Fruit fly (Drosophila melanogaster) whole organism, embryonic: ENCODE measurements around the gene CG34357.
A peak's percentile ranks its signal among the peaks of the same experiment; 100 is the strongest.

Experiments
- Atf3 ChIP-seq: fragments of 200-800 bp; sonication (Bioruptor generic); optimal IDR thresholded peaks from 3 replicates; lab custom pipeline; 2016; ENCODE audit warnings: missing biosample characterization, missing genetic modification characterization
- B-H2 ChIP-seq: fragments of 200-800 bp; sonication (Bioruptor generic); optimal IDR thresholded peaks from 2 replicates; lab custom pipeline; 2018; ENCODE audit warnings: missing biosample characterization, mild to moderate bottlenecking, missing genetic modification characterization
- BEAF-32 ChIP-seq: fragments of 200-800 bp; sonication (Bioruptor generic); optimal IDR thresholded peaks from 3 replicates; lab custom pipeline; 2017; ENCODE audit warnings: missing biosample characterization, missing genetic modification characterization, mild to moderate bottlenecking, moderate library complexity, missing genetic modification reagents
- Bteb2 ChIP-seq: fragments of 200-800 bp; sonication (Bioruptor generic); optimal IDR thresholded peaks from 2 replicates; lab custom pipeline; 2016; ENCODE audit warnings: missing biosample characterization, missing genetic modification characterization
- CG10654 ChIP-seq: fragments of 200-800 bp; sonication (Bioruptor generic); optimal IDR thresholded peaks from 2 replicates; lab custom pipeline; 2016; ENCODE audit warnings: missing biosample characterization, missing genetic modification characterization
- CG10959 ChIP-seq: fragments of 200-800 bp; sonication (Bioruptor generic); IDR thresholded peaks from 2 replicates; pipeline ENCODE4 v1.3.6; 2022; ENCODE audit warnings: missing biosample characterization, missing genetic modification characterization
- CG11398 ChIP-seq: fragments of 200-800 bp; sonication (Bioruptor generic); optimal IDR thresholded peaks from 2 replicates; lab custom pipeline; 2016; ENCODE audit warnings: missing biosample characterization, missing genetic modification characterization
- CG11723 ChIP-seq: fragments of 200-800 bp; sonication (Bioruptor generic); optimal IDR thresholded peaks from 2 replicates; lab custom pipeline; 2017; ENCODE audit warnings: missing biosample characterization, mild to moderate bottlenecking, missing genetic modification characterization
- CG12744 ChIP-seq: fragments of 200-800 bp; sonication (Bioruptor generic); optimal IDR thresholded peaks from 2 replicates; lab custom pipeline; 2016; ENCODE audit warnings: missing biosample characterization, missing genetic modification characterization
- CG14667 ChIP-seq: fragments of 200-800 bp; sonication (Bioruptor generic); IDR thresholded peaks from 2 replicates; pipeline ENCODE4 v1.3.6; 2022; ENCODE audit warnings: missing biosample characterization, missing genetic modification characterization
- CG1647 ChIP-seq: fragments of 200-800 bp; sonication (Bioruptor generic); optimal IDR thresholded peaks from 3 replicates; lab custom pipeline; 2016; ENCODE audit warnings: missing biosample characterization, missing genetic modification characterization
- CG17568 ChIP-seq: fragments of 200-800 bp; sonication (Bioruptor generic); optimal IDR thresholded peaks from 2 replicates; lab custom pipeline; 2018; ENCODE audit warnings: missing biosample characterization, mild to moderate bottlenecking, missing genetic modification characterization, moderate library complexity
- CG2116 ChIP-seq: fragments of 200-800 bp; sonication (Bioruptor generic); optimal IDR thresholded peaks from 3 replicates; lab custom pipeline; 2018; ENCODE audit warnings: missing biosample characterization, mild to moderate bottlenecking, missing genetic modification characterization
- CG3065 ChIP-seq: fragments of 200-800 bp; sonication (Bioruptor generic); optimal IDR thresholded peaks from 2 replicates; lab custom pipeline; 2016; ENCODE audit warnings: missing biosample characterization, missing genetic modification characterization
- CG33557 ChIP-seq: fragments of 200-800 bp; sonication (Bioruptor generic); optimal IDR thresholded peaks from 2 replicates; lab custom pipeline; 2019; ENCODE audit warnings: missing biosample characterization, mild to moderate bottlenecking, missing genetic modification characterization, moderate library complexity
- CG34224 ChIP-seq: fragments of 200-800 bp; sonication (Bioruptor generic); IDR thresholded peaks from 3 replicates; pipeline ENCODE4 v1.3.6; 2022; ENCODE audit warnings: missing biosample characterization, missing genetic modification characterization; ENCODE audit not compliant: partially characterized antibody
- CG43689 ChIP-seq: fragments of 200-800 bp; sonication (Bioruptor generic); IDR thresholded peaks from 2 replicates; pipeline ENCODE4 v1.3.6; 2022; ENCODE audit warnings: missing biosample characterization, missing genetic modification characterization
- CG4617 ChIP-seq: fragments of 200-800 bp; sonication (Bioruptor generic); optimal IDR thresholded peaks from 3 replicates; lab custom pipeline; 2016; ENCODE audit warnings: missing biosample characterization, missing genetic modification characterization, borderline replicate concordance
- CG6272 ChIP-seq: fragments of 200-800 bp; sonication (Bioruptor generic); IDR thresholded peaks from 2 replicates; pipeline ENCODE4 v1.3.6; 2022; ENCODE audit warnings: missing biosample characterization, missing genetic modification characterization
- CG6654 ChIP-seq: fragments of 200-800 bp; sonication (Bioruptor generic); optimal IDR thresholded peaks from 2 replicates; lab custom pipeline; 2017; ENCODE audit warnings: missing biosample characterization, mild to moderate bottlenecking, missing genetic modification characterization
- CG7357 ChIP-seq: fragments of 200-800 bp; sonication (Bioruptor generic); IDR thresholded peaks from 3 replicates; pipeline ENCODE4 v1.3.6; 2022; ENCODE audit warnings: missing biosample characterization, missing genetic modification characterization
- CG8388 ChIP-seq: fragments of 200-800 bp; sonication (Bioruptor generic); optimal IDR thresholded peaks from 2 replicates; lab custom pipeline; 2019; ENCODE audit warnings: missing biosample characterization, mild to moderate bottlenecking, missing genetic modification characterization, moderate library complexity
- CG9727 ChIP-seq: fragments of 200-800 bp; sonication (Bioruptor generic); optimal IDR thresholded peaks from 3 replicates; lab custom pipeline; 2017; ENCODE audit warnings: missing biosample characterization, mild to moderate bottlenecking, missing genetic modification characterization
- Ets65A ChIP-seq: fragments of 200-800 bp; sonication (Bioruptor generic); peaks from one replicate; lab custom pipeline; 2016; ENCODE audit warnings: missing biosample characterization, missing genetic modification characterization
- H2.0 ChIP-seq: fragments of 200-800 bp; sonication (Bioruptor generic); IDR thresholded peaks from 2 replicates; pipeline ENCODE4 v1.3.6; 2022; ENCODE audit warnings: missing biosample characterization, missing genetic modification characterization
- Hr51 ChIP-seq, 2 experiments: fragments of 200-800 bp; sonication (Bioruptor generic); optimal IDR thresholded peaks; 2 replicates in 1 of 2; 3 replicates in 1 of 2; lab custom pipeline; 2016 to 2018; ENCODE audit warnings: missing biosample characterization in 2 of 2, missing genetic modification characterization in 2 of 2, mild to moderate bottlenecking in 1 of 2, moderate library complexity in 1 of 2
- MESR4 ChIP-seq: fragments of 200-800 bp; sonication (Bioruptor generic); optimal IDR thresholded peaks from 2 replicates; lab custom pipeline; 2018; ENCODE audit warnings: missing biosample characterization, mild to moderate bottlenecking, missing genetic modification characterization, moderate library complexity
- Oli ChIP-seq: fragments of 200-800 bp; sonication (Bioruptor generic); optimal IDR thresholded peaks from 2 replicates; lab custom pipeline; 2018; ENCODE audit warnings: missing biosample characterization, mild to moderate bottlenecking, missing genetic modification characterization, moderate library complexity
- Sin3A ChIP-seq: fragments of >200 bp; optimal IDR thresholded peaks from 2 replicates; lab custom pipeline; 2018
- Ssrp ChIP-seq: fragments of 200-800 bp; sonication (Bioruptor generic); optimal IDR thresholded peaks from 2 replicates; lab custom pipeline; 2018; ENCODE audit warnings: missing biosample characterization, mild to moderate bottlenecking, missing genetic modification characterization, moderate library complexity
- abd-A ChIP-seq: fragments of 200-800 bp; sonication (Bioruptor generic); optimal IDR thresholded peaks from 3 replicates; lab custom pipeline; 2019; ENCODE audit warnings: missing biosample characterization, mild to moderate bottlenecking, missing genetic modification characterization, moderate library complexity
- al ChIP-seq: fragments of 200-800 bp; sonication (Bioruptor generic); IDR thresholded peaks from 2 replicates; pipeline ENCODE4 v1.3.6; 2022; ENCODE audit warnings: missing biosample characterization, missing genetic modification characterization
- aop ChIP-seq: fragments of 200-800 bp; sonication (Bioruptor generic); IDR thresholded peaks from 2 replicates; pipeline ENCODE4 v1.3.6; 2022; ENCODE audit warnings: missing biosample characterization, missing genetic modification characterization
- ara ChIP-seq: fragments of 200-800 bp; sonication (Bioruptor generic); IDR thresholded peaks from 2 replicates; pipeline ENCODE4 v1.3.6; 2022; ENCODE audit warnings: missing biosample characterization, missing genetic modification characterization
- esg ChIP-seq: fragments of 200-800 bp; sonication (Bioruptor generic); conservative IDR thresholded peaks from 2 replicates; pipeline ENCODE4 v1.3.6; 2022; ENCODE audit warnings: missing biosample characterization, missing genetic modification characterization
- ewg ChIP-seq: fragments of 200-800 bp; sonication (Bioruptor generic); optimal IDR thresholded peaks from 3 replicates; lab custom pipeline; 2017; ENCODE audit warnings: mild to moderate bottlenecking, missing biosample characterization, missing genetic modification reagents, missing genetic modification characterization
- exex ChIP-seq: fragments of 200-800 bp; sonication (Bioruptor generic); optimal IDR thresholded peaks from 4 replicates; lab custom pipeline; 2018; ENCODE audit warnings: missing biosample characterization, mild to moderate bottlenecking, missing genetic modification characterization, moderate library complexity
- fd64A ChIP-seq: fragments of 200-800 bp; sonication (Bioruptor generic); optimal IDR thresholded peaks from 3 replicates; lab custom pipeline; 2018; ENCODE audit warnings: missing biosample characterization, mild to moderate bottlenecking, missing genetic modification characterization
- grau ChIP-seq: fragments of 200-800 bp; optimal IDR thresholded peaks from 3 replicates; lab custom pipeline; 2019; ENCODE audit warnings: missing biosample characterization, mild to moderate bottlenecking, missing genetic modification characterization, moderate library complexity
- her ChIP-seq: fragments of 200-800 bp; sonication (Bioruptor generic); optimal IDR thresholded peaks from 2 replicates; lab custom pipeline; 2016; ENCODE audit warnings: missing biosample characterization, missing genetic modification characterization
- inv ChIP-seq: fragments of 200-800 bp; sonication (Bioruptor generic); IDR thresholded peaks from 2 replicates; pipeline ENCODE4 v1.3.6; 2022; ENCODE audit warnings: missing biosample characterization, missing genetic modification characterization; ENCODE audit not compliant: partially characterized antibody
- lab ChIP-seq: fragments of 200-800 bp; sonication (Bioruptor generic); optimal IDR thresholded peaks from 3 replicates; lab custom pipeline; 2017; ENCODE audit warnings: missing biosample characterization, missing genetic modification characterization, mild to moderate bottlenecking, moderate library complexity, missing genetic modification reagents
- lilli ChIP-seq: fragments of 200-800 bp; sonication (Bioruptor generic); optimal IDR thresholded peaks from 3 replicates; lab custom pipeline; 2016; ENCODE audit warnings: missing biosample characterization, missing genetic modification characterization
- otp ChIP-seq: fragments of 200-800 bp; sonication (Bioruptor generic); IDR thresholded peaks from 3 replicates; pipeline ENCODE4, ENCODE4 v1.3.6; 2022; ENCODE audit warnings: missing biosample characterization, missing genetic modification characterization
- sens ChIP-seq: fragments of 200-800 bp; sonication (Bioruptor generic); peaks from one replicate; lab custom pipeline; 2016; ENCODE audit warnings: missing biosample characterization, missing genetic modification characterization
- sim ChIP-seq: fragments of 200-800 bp; sonication (Bioruptor generic); IDR thresholded peaks from 2 replicates; pipeline ENCODE4 v1.3.6; 2022; ENCODE audit warnings: missing biosample characterization, missing genetic modification characterization
- tap ChIP-seq: fragments of 200-800 bp; optimal IDR thresholded peaks from 3 replicates; lab custom pipeline; 2019; ENCODE audit warnings: missing biosample characterization, mild to moderate bottlenecking, missing genetic modification characterization, moderate library complexity
- tup ChIP-seq: fragments of 200-800 bp; sonication (Bioruptor generic); optimal IDR thresholded peaks from 2 replicates; lab custom pipeline; 2016; ENCODE audit warnings: missing biosample characterization, mild to moderate bottlenecking, missing genetic modification characterization, moderate library complexity
- yki ChIP-seq: fragments of >200 bp; optimal IDR thresholded peaks from 3 replicates; lab custom pipeline; 2018

Gene CG34357

DNA sequence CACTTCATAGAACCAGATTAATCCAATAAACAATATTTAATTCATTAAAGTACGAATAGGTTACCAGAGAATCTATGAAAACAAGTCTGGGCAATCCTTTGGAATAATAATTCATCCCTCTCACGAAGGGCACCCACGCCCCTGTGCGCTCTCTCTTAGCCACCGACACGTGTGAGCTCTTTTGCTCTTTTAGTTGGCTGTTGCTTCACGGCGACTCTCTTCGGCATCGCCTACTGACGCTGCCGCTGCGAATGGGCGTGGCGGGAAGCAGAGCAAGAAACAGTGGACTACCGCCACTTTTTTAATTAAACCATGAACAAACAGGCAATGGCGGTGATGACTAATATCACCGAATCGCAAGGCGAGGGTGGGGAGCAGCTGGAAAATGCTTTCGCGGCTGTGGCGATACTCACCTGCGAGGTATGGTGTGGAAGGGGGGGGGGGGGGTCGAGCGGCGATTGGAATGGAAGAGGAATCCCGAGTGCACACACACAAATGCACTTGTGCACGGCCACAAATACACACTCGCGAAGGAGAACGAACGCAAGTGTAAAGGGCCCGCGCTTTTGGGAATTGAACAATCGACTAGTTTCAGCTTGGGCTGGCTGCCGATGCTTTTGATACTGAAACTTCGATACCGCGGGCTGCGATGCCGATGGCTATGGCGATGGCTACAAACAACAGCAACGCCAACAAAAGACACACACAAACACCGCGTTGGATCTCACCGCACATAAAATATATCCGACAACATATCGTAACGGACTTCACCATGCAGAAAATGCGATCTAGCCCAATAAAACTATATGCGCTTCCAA, 79.4 kb downstream of the CG34357 start (continued):
- TF ChIP-seq BEAF-32 (no peak), al (peak; percentile 72), inv (0 out of 2 replicates have a peak, but pooled peaks have one; percentile 17), CG10654 (GFP tag; lab: Kevin White, UChicago) (peak; percentile 82), lab (GFP tag; lab: Kevin White, UChicago) (peak; percentile 94), grau (tag; lab: Kevin White, UChicago) (peak; percentile 81), tup (peak; percentile 81), otp (GFP tag; lab: Robert Waterston, UW) (peak; percentile 90), Sin3A (lab: Kevin White, UChicago) (no peak), CG43689 (GFP tag; lab: Robert Waterston, UW) (peak; percentile 65), CG33557 (GFP tag; lab: Kevin White, UChicago) (no peak), CG3065 (GFP tag; lab: Kevin White, UChicago) (peak; percentile 99), yki (peak; percentile 68), Hr51 (GFP tag; optimal IDR thresholded peaks at IDR 0.05; lab: Kevin White, UChicago) (peak; percentile 79 to 87), esg (GFP tag; lab: Robert Waterston, UW) (peak; percentile 66), CG34224 (0 out of 3 replicates have a peak, but pooled peaks have one; percentile 12), CG1647 (GFP tag; lab: Kevin White, UChicago) (peak; percentile 76), her (peak; percentile 84), H2.0 (GFP tag; lab: Robert Waterston, UW) (peak; percentile 91), Atf3 (GFP tag; lab: Kevin White, UChicago) (no peak), CG7357 (GFP tag; lab: Robert Waterston, UW) (peak; percentile 67), fd64A (GFP tag; lab: Kevin White, UChicago) (peak; percentile 46), Ets65A (GFP tag; lab: Kevin White, UChicago) (peak; percentile 98), Bteb2 (GFP tag; lab: Kevin White, UChicago) (peak; percentile 91), CG4617 (peak; percentile 44), CG6654 (GFP tag; lab: Kevin White, UChicago) (peak; percentile 32), CG8388 (GFP tag; lab: Kevin White, UChicago) (peak; percentile 84), CG6272 (GFP tag; lab: Robert Waterston, UW) (0 out of 2 replicates have a peak, but pooled peaks have one; percentile 20), CG17568 (peak; percentile 88), aop (peak; percentile 65; the same call in 1 of the 2 replicates), sens (GFP tag; lab: Kevin White, UChicago) (peak; percentile 98), CG12744 (GFP tag; lab: Kevin White, UChicago) (peak; percentile 85), abd-A (tag; lab: Kevin White, UChicago) (no peak), exex (tag; lab: Kevin White, UChicago) (peak; percentile 42), Ssrp (tag; lab: Kevin White, UChicago) (peak; percentile 72), MESR4 (peak; percentile 36), ewg (GFP tag; lab: Kevin White, UChicago) (peak; percentile 71), CG9727 (GFP tag; lab: Kevin White, UChicago) (peak; percentile 79), CG2116 (peak; percentile 41), ara (GFP tag; lab: Robert Waterston, UW) (peak; percentile 77), Oli (tag; lab: Kevin White, UChicago) (peak; percentile 77), CG14667 (no peak), CG10959 (GFP tag; lab: Robert Waterston, UW) (peak; percentile 60; the same call in 1 of the 2 replicates), CG11398 (GFP tag; lab: Kevin White, UChicago) (peak; percentile 60), sim (GFP tag; lab: Robert Waterston, UW) (0 out of 2 replicates have a peak, but pooled peaks have one; percentile 52), B-H2 (GFP tag; lab: Kevin White, UChicago) (peak; percentile 47), CG11723 (GFP tag; lab: Kevin White, UChicago) (peak; percentile 74), tap (tag; lab: Kevin White, UChicago) (peak; percentile 83), lilli (GFP tag; lab: Kevin White, UChicago) (peak; percentile 92)
